Fruit fly (Drosophila melanogaster) whole organism, prepupa: ENCODE data around the gene PAN3.
A peak's percentile ranks its signal among the peaks of the same experiment; 100 is the strongest.

Experiments used
- Blimp-1 ChIP-seq: fragments of 200-800 bp; sonication (Bioruptor generic); optimal IDR thresholded peaks from 3 replicates; lab custom pipeline; 2017; ENCODE audit warnings: missing biosample characterization, missing genetic modification characterization, mild to moderate bottlenecking, moderate library complexity, missing genetic modification reagents
- CG10631 ChIP-seq: fragments of 200-800 bp; sonication (Bioruptor generic); optimal IDR thresholded peaks from 2 replicates; lab custom pipeline; 2016; ENCODE audit warnings: missing biosample characterization, missing genetic modification characterization
- CG11762 ChIP-seq: fragments of 200-800 bp; sonication (Bioruptor generic); optimal IDR thresholded peaks from 3 replicates; lab custom pipeline; 2016; ENCODE audit warnings: missing biosample characterization, missing genetic modification characterization; ENCODE audit not compliant: insufficient read depth
- CG11902 ChIP-seq: fragments of 200-800 bp; sonication (Bioruptor generic); optimal IDR thresholded peaks from 3 replicates; lab custom pipeline; 2016; ENCODE audit warnings: missing biosample characterization, missing genetic modification characterization
- CG3032 ChIP-seq: fragments of 200-800 bp; optimal IDR thresholded peaks from 2 replicates; lab custom pipeline; 2019; ENCODE audit warnings: missing biosample characterization, mild to moderate bottlenecking, missing genetic modification characterization, moderate library complexity
- CG31627 ChIP-seq: fragments of 200-800 bp; sonication (Bioruptor generic); optimal IDR thresholded peaks from 3 replicates; lab custom pipeline; 2016; ENCODE audit warnings: missing biosample characterization, missing genetic modification characterization
- CG34406 ChIP-seq: fragments of 200-800 bp; sonication (Bioruptor generic); optimal IDR thresholded peaks from 3 replicates; lab custom pipeline; 2016; ENCODE audit warnings: missing biosample characterization, missing genetic modification characterization
- CG3919 ChIP-seq: fragments of 200-800 bp; sonication (Bioruptor generic); optimal IDR thresholded peaks from 3 replicates; lab custom pipeline; 2016; ENCODE audit warnings: missing biosample characterization, missing genetic modification characterization
- CG6163 ChIP-seq: fragments of 200-800 bp; sonication (Bioruptor generic); IDR thresholded peaks from 3 replicates; pipeline ENCODE4 v1.3.6; 2022; ENCODE audit warnings: missing biosample characterization, missing genetic modification characterization
- CG6276 ChIP-seq: fragments of 200-800 bp; sonication (Bioruptor generic); optimal IDR thresholded peaks from 2 replicates; lab custom pipeline; 2017; ENCODE audit warnings: missing biosample characterization, mild to moderate bottlenecking, missing genetic modification characterization
- CG6792 ChIP-seq: fragments of 200-800 bp; sonication (Bioruptor generic); optimal IDR thresholded peaks from 3 replicates; lab custom pipeline; 2016; ENCODE audit warnings: missing biosample characterization, missing genetic modification characterization
- CG6808 ChIP-seq: fragments of 200-800 bp; sonication (Bioruptor generic); optimal IDR thresholded peaks from 3 replicates; lab custom pipeline; 2017; ENCODE audit warnings: missing biosample characterization, missing genetic modification characterization, mild to moderate bottlenecking, moderate library complexity, missing genetic modification reagents
- CG6854 ChIP-seq: fragments of 200-800 bp; sonication (Bioruptor generic); optimal IDR thresholded peaks from 2 replicates; lab custom pipeline; 2017; ENCODE audit warnings: missing biosample characterization, mild to moderate bottlenecking, missing genetic modification characterization
- CG7368 ChIP-seq: fragments of 200-800 bp; sonication (Bioruptor generic); optimal IDR thresholded peaks from 3 replicates; lab custom pipeline; 2016; ENCODE audit warnings: missing biosample characterization, missing genetic modification characterization
- CG8119 ChIP-seq: fragments of 200-800 bp; sonication (Bioruptor generic); IDR thresholded peaks from 3 replicates; pipeline ENCODE4 v1.3.6; 2022; ENCODE audit warnings: missing biosample characterization, missing genetic modification characterization
- CG8319 ChIP-seq: fragments of 200-800 bp; sonication (Bioruptor generic); optimal IDR thresholded peaks from 3 replicates; lab custom pipeline; 2016; ENCODE audit warnings: missing biosample characterization, missing genetic modification characterization
- CG8632 ChIP-seq: fragments of 200-800 bp; sonication (Bioruptor generic); optimal IDR thresholded peaks from 3 replicates; lab custom pipeline; 2016; ENCODE audit warnings: missing biosample characterization, missing genetic modification characterization
- CG9139 ChIP-seq: fragments of 200-800 bp; sonication (Bioruptor generic); optimal IDR thresholded peaks from 3 replicates; lab custom pipeline; 2017; ENCODE audit warnings: missing biosample characterization, mild to moderate bottlenecking, missing genetic modification characterization
- Eip78C ChIP-seq: fragments of 200-800 bp; sonication (Bioruptor generic); peaks from one replicate; lab custom pipeline; 2016; ENCODE audit warnings: missing biosample characterization, missing genetic modification characterization
- Eip93F ChIP-seq: fragments of 200-800 bp; sonication (Bioruptor generic); optimal IDR thresholded peaks from 2 replicates; lab custom pipeline; 2016; ENCODE audit warnings: missing biosample characterization, mild to moderate bottlenecking, missing genetic modification characterization
- Ets21C ChIP-seq: fragments of 200-800 bp; sonication (Bioruptor generic); optimal IDR thresholded peaks from 3 replicates; lab custom pipeline; 2016; ENCODE audit warnings: missing biosample characterization, missing genetic modification characterization
- Gug ChIP-seq: fragments of 200-800 bp; sonication (Bioruptor generic); IDR thresholded peaks from 2 replicates; pipeline ENCODE4 v1.3.6; 2022; ENCODE audit warnings: missing biosample characterization, missing genetic modification characterization
- Hr38 ChIP-seq: sonication (Bioruptor generic); optimal IDR thresholded peaks from 2 replicates; lab custom pipeline; 2016; ENCODE audit warnings: missing biosample characterization, missing genetic modification characterization
- Hr39 ChIP-seq: fragments of 200-800 bp; sonication (Bioruptor generic); optimal IDR thresholded peaks from 2 replicates; lab custom pipeline; 2016; ENCODE audit warnings: missing biosample characterization, missing genetic modification characterization
- Lpt ChIP-seq: fragments of 200-800 bp; sonication (Bioruptor generic); optimal IDR thresholded peaks from 3 replicates; lab custom pipeline; 2016; ENCODE audit warnings: missing biosample characterization, missing genetic modification characterization
- Met ChIP-seq: fragments of 200-800 bp; sonication (Bioruptor generic); optimal IDR thresholded peaks from 3 replicates; lab custom pipeline; 2016; ENCODE audit warnings: missing biosample characterization, missing genetic modification characterization
- Smox ChIP-seq: fragments of 200-800 bp; sonication (Bioruptor generic); optimal IDR thresholded peaks from 3 replicates; lab custom pipeline; 2016; ENCODE audit warnings: missing biosample characterization, missing genetic modification characterization
- Sox102F ChIP-seq: fragments of 200-800 bp; sonication (Bioruptor generic); optimal IDR thresholded peaks from 2 replicates; lab custom pipeline; 2016; ENCODE audit warnings: missing biosample characterization, mild to moderate bottlenecking, missing genetic modification characterization
- Sox14 ChIP-seq: fragments of 200-800 bp; sonication (Bioruptor generic); optimal IDR thresholded peaks from 3 replicates; lab custom pipeline; 2016; ENCODE audit warnings: missing biosample characterization, missing genetic modification characterization
- Sox15 ChIP-seq: fragments of 200-800 bp; sonication (Bioruptor generic); optimal IDR thresholded peaks from 3 replicates; lab custom pipeline; 2016; ENCODE audit warnings: missing biosample characterization, missing genetic modification characterization
- achi ChIP-seq: fragments of 200-800 bp; sonication (Bioruptor generic); optimal IDR thresholded peaks from 3 replicates; lab custom pipeline; 2016; ENCODE audit warnings: missing biosample characterization, missing genetic modification characterization
- acj6 ChIP-seq: fragments of 200-800 bp; sonication (Bioruptor generic); optimal IDR thresholded peaks from 3 replicates; lab custom pipeline; 2016; ENCODE audit warnings: missing biosample characterization, missing genetic modification characterization
- cyc ChIP-seq: fragments of 200-800 bp; sonication (Bioruptor generic); optimal IDR thresholded peaks from 3 replicates; lab custom pipeline; 2016; ENCODE audit warnings: missing biosample characterization, missing genetic modification characterization
- dac ChIP-seq: fragments of 200-800 bp; sonication (Bioruptor generic); optimal IDR thresholded peaks from 2 replicates; lab custom pipeline; 2017; ENCODE audit warnings: missing biosample characterization, mild to moderate bottlenecking, missing genetic modification characterization
- eg ChIP-seq: fragments of 200-800 bp; sonication (Bioruptor generic); IDR thresholded peaks from 3 replicates; pipeline ENCODE4 v1.3.6; 2022; ENCODE audit warnings: missing biosample characterization, missing genetic modification characterization
- esn ChIP-seq: fragments of 200-800 bp; sonication (Bioruptor generic); optimal IDR thresholded peaks from 2 replicates; lab custom pipeline; 2016; ENCODE audit warnings: missing biosample characterization, mild to moderate bottlenecking, missing genetic modification characterization, moderate library complexity
- fd59A ChIP-seq: fragments of 200-800 bp; sonication (Bioruptor generic); optimal IDR thresholded peaks from 2 replicates; lab custom pipeline; 2017; ENCODE audit warnings: missing biosample characterization, mild to moderate bottlenecking, missing genetic modification characterization, missing genetic modification reagents
- fd85E ChIP-seq: fragments of 200-800 bp; sonication (Bioruptor generic); optimal IDR thresholded peaks from 3 replicates; lab custom pipeline; 2016; ENCODE audit warnings: missing biosample characterization, missing genetic modification characterization
- fkh ChIP-seq: fragments of 200-800 bp; sonication (Bioruptor generic); optimal IDR thresholded peaks from 3 replicates; lab custom pipeline; 2017; ENCODE audit warnings: missing biosample characterization, mild to moderate bottlenecking, missing genetic modification characterization, moderate library complexity
- lz ChIP-seq: fragments of 200-800 bp; sonication (Bioruptor generic); optimal IDR thresholded peaks from 3 replicates; lab custom pipeline; 2016; ENCODE audit warnings: missing biosample characterization, missing genetic modification characterization
- net ChIP-seq: fragments of 200-800 bp; sonication (Bioruptor generic); optimal IDR thresholded peaks from 3 replicates; lab custom pipeline; 2016; ENCODE audit warnings: missing biosample characterization, missing genetic modification characterization
- pdm3 ChIP-seq: fragments of 200-800 bp; sonication (Bioruptor generic); optimal IDR thresholded peaks from 3 replicates; lab custom pipeline; 2016; ENCODE audit warnings: missing biosample characterization, missing genetic modification characterization
- spab ChIP-seq: fragments of 200-800 bp; sonication (Bioruptor generic); optimal IDR thresholded peaks from 2 replicates; lab custom pipeline; 2017; ENCODE audit warnings: missing biosample characterization, mild to moderate bottlenecking, missing genetic modification characterization, missing genetic modification reagents
- ss ChIP-seq, 2 experiments: fragments of 200-800 bp; sonication (Bioruptor generic); optimal IDR thresholded peaks; 2 replicates in 1 of 2; 3 replicates in 1 of 2; lab custom pipeline; 2017 to 2018; ENCODE audit warnings: mild to moderate bottlenecking in 2 of 2, missing biosample characterization in 2 of 2, missing genetic modification characterization in 2 of 2, moderate library complexity in 1 of 2
- svp ChIP-seq: fragments of 200-800 bp; sonication (Bioruptor generic); peaks from one replicate; lab custom pipeline; 2016; ENCODE audit warnings: missing biosample characterization, missing genetic modification characterization
- topi ChIP-seq: fragments of 200-800 bp; sonication (Bioruptor generic); optimal IDR thresholded peaks from 3 replicates; lab custom pipeline; 2016; ENCODE audit warnings: missing biosample characterization, missing genetic modification characterization
- vri ChIP-seq: fragments of 200-800 bp; sonication (Bioruptor generic); optimal IDR thresholded peaks from 3 replicates; lab custom pipeline; 2016; ENCODE audit warnings: missing biosample characterization, mild to moderate bottlenecking, missing genetic modification characterization

PAN3 gene

DNA sequence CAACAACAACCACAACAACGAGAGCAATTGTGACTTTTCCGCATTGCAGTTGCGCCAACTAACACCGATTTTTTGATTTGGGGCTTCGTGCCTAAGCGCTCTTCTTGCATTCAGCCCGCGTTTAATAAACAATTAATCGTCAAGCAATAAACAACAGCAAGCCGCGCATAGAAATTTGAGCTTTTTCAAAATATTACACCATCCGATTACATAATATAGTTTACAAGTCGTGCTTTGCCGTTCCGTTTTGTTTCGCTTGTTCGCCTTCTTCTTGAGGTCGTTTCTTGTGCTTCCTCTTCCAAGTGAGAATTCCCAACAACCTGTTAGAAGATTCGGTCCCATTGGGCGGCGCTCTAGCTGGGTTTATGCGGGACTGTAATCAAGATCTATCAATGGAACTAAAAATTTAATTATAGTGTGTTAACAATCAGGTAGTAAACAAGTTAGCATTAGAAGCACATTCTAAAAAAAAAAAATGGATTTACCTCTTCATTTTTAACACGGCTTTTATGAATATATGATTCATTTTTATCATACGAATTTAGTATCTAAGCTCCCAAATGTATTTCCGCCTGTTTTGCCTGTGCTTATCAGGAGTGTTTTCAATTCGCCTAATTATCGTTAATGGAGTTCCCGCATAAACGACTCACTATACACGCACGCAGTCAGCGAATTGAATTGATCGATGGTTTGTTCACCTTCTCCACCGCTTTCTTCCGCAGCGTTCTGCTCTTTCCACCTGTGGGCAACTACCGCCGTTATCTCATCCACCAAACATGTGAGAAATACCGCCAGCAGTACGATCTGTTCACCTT is 35.0 kb upstream of the PAN3 start (continued):
- TF ChIP-seq Met (GFP tag; lab: Kevin White, UChicago) (peak; percentile 74), CG6163 (GFP tag; lab: Robert Waterston, UW) (peak; percentile 83), Sox102F (peak; percentile 70), svp (GFP tag; lab: Kevin White, UChicago) (peak; percentile 72), Blimp-1 (GFP tag; lab: Kevin White, UChicago) (peak; percentile 21), CG6808 (peak; percentile 78), Lpt (GFP tag; lab: Kevin White, UChicago) (peak; percentile 60), CG8632 (peak; percentile 46), CG7368 (peak; percentile 66), CG8319 (GFP tag; lab: Kevin White, UChicago) (peak; percentile 32), net (GFP tag; lab: Kevin White, UChicago) (peak; percentile 75), Eip93F (GFP tag; lab: Kevin White, UChicago) (peak; percentile 4), CG3032 (peak; percentile 71), topi (GFP tag; lab: Kevin White, UChicago) (peak; percentile 83), CG3919 (GFP tag; lab: Kevin White, UChicago) (peak; percentile 85), fkh (GFP tag; lab: Kevin White, UChicago) (peak; percentile 58), Hr38 (GFP tag; lab: Kevin White, UChicago) (no peak), ss (GFP tag; optimal IDR thresholded peaks at IDR 0.05; lab: Kevin White, UChicago) (peak; percentile 39 to 47), dac (GFP tag; lab: Kevin White, UChicago) (peak; percentile 78), Sox15 (GFP tag; lab: Kevin White, UChicago) (peak; percentile 25), CG6276 (GFP tag; lab: Kevin White, UChicago) (peak; percentile 83), esn (peak; percentile 83), fd59A (GFP tag; lab: Kevin White, UChicago) (peak; percentile 46), CG10631 (GFP tag; lab: Kevin White, UChicago) (peak; percentile 72), CG6854 (GFP tag; lab: Kevin White, UChicago) (peak; percentile 31), Gug (peak; percentile 74), Eip78C (GFP tag; lab: Kevin White, UChicago) (peak; percentile 93), Smox (GFP tag; lab: Kevin White, UChicago) (peak; percentile 74), CG8119 (GFP tag; lab: Robert Waterston, UW) (peak; percentile 91), CG34406 (peak; percentile 55), eg (peak; percentile 81), CG6792 (GFP tag; lab: Kevin White, UChicago) (peak; percentile 65), fd85E (GFP tag; lab: Kevin White, UChicago) (no peak), acj6 (GFP tag; lab: Kevin White, UChicago) (peak; percentile 74), CG11762 (GFP tag; lab: Kevin White, UChicago) (peak; percentile 68), lz (GFP tag; lab: Kevin White, UChicago) (peak; percentile 77), Hr39 (peak; percentile 59), cyc (peak; percentile 57), spab (GFP tag; lab: Kevin White, UChicago) (peak; percentile 61)

dm6 chr3L:3036951-3037586 is 33.9 kb upstream of the PAN3 start:
- TF ChIP-seq Ets21C, result peak; percentile 22
- TF ChIP-seq pdm3, result peak; percentile 27
- no peak for TF ChIP-seq eg
- TF ChIP-seq cyc, result peak; percentile 13
- TF ChIP-seq CG31627 (GFP tag; lab: Kevin White, UChicago), result peak; percentile 46
- TF ChIP-seq CG34406, result peak; percentile 20
- TF ChIP-seq CG6792 (GFP tag; lab: Kevin White, UChicago), result peak; percentile 25
- no peak for TF ChIP-seq CG6854 (GFP tag; lab: Kevin White, UChicago)
- TF ChIP-seq CG11902, result peak; percentile 8
- TF ChIP-seq fd59A (GFP tag; lab: Kevin White, UChicago), result no peak
- TF ChIP-seq Eip78C (GFP tag; lab: Kevin White, UChicago), result peak; percentile 78
- peak; percentile 58 for TF ChIP-seq Met (GFP tag; lab: Kevin White, UChicago)
- peak; percentile 52 for TF ChIP-seq Smox (GFP tag; lab: Kevin White, UChicago)
- TF ChIP-seq Hr39, result peak; percentile 67
- peak; percentile 87 for TF ChIP-seq vri (GFP tag; lab: Kevin White, UChicago)
- peak; percentile 28 for TF ChIP-seq achi (GFP tag; lab: Kevin White, UChicago)
- no peak for TF ChIP-seq CG8119 (GFP tag; lab: Robert Waterston, UW)
- TF ChIP-seq Sox14 (GFP tag; lab: Kevin White, UChicago), result peak; percentile 74
- TF ChIP-seq fd85E (GFP tag; lab: Kevin White, UChicago), result no peak
- TF ChIP-seq CG8319 (GFP tag; lab: Kevin White, UChicago), result peak; percentile 13
- TF ChIP-seq svp (GFP tag; lab: Kevin White, UChicago), result peak; percentile 81
- no peak for TF ChIP-seq CG9139 (GFP tag; lab: Kevin White, UChicago)
